Fruit fly (Drosophila melanogaster) S2 (cell line): ENCODE measurements around the gene Snm1.

ENCODE experiments used
- CG8478 ChIP-seq: fragments of >200 bp; optimal IDR thresholded peaks from 2 replicates; lab custom pipeline; 2018
- CTCF ChIP-seq, 2 experiments: fragments of >200 bp; optimal IDR thresholded peaks; 2 replicates each; lab custom pipeline; 2018

Snm1 gene

dm6 chr3R:5592009-5592572 is 37.2 kb downstream of the Snm1 start:
- no peak for TF ChIP-seq CTCF (optimal IDR thresholded peaks at IDR 0.05; lab: Kevin White, UChicago)
- TF ChIP-seq CG8478 = no peak

- TF ChIP-seq CG8478 (no peak), CTCF (optimal IDR thresholded peaks at IDR 0.05; lab: Kevin White, UChicago) (no peak)
These were observed 40.0 kb downstream of the Snm1 start for dm6 chr3R:5594878-5595277.

dm6 chr3R:5599521-5600360 is 44.9 kb downstream of the Snm1 start:
- TF ChIP-seq CTCF (optimal IDR thresholded peaks at IDR 0.05; lab: Kevin White, UChicago) (no peak), CG8478 (no peak)

dm6 chr3R:5600361-5601043 is 45.6 kb downstream of the Snm1 start:
- TF ChIP-seq CG8478 (no peak), CTCF (optimal IDR thresholded peaks at IDR 0.05; lab: Kevin White, UChicago) (no peak)

- TF ChIP-seq CG8478 (no peak), CTCF (optimal IDR thresholded peaks at IDR 0.05; lab: Kevin White, UChicago) (peak; percentile 23 to 48)
These were observed 46.2 kb downstream of the Snm1 start, which contains the start of the genes kra and SecS for dm6 chr3R:5601044-5601523. Gene kra (minus strand): TSS chr3R:5601136. Gene SecS (plus strand): TSS chr3R:5601433.

- TF ChIP-seq CG8478 = no peak
- peak; percentile 84 to 87 for TF ChIP-seq CTCF (optimal IDR thresholded peaks at IDR 0.05; lab: Kevin White, UChicago)
These were observed 51.6 kb downstream of the Snm1 start, which contains the start of gene asl for dm6 chr3R:5606477-5606876. Gene asl (minus strand): TSS chr3R:5606543.
